Worm (Caenorhabditis elegans): ENCODE data around the gene Y73B6BL.47.

The Y73B6BL.47 gene

ce11 chrIV:6413482-6413881, 51.7 kb downstream of the Y73B6BL.47 start, which contains the start of gene nlp-71:
Gene nlp-71 (minus strand): TSS chrIV:6413582.
- TF ChIP-seq pax-1 (tag; optimal IDR thresholded peaks at IDR 0.05) (no peak), K09A11.1 (tag; optimal IDR thresholded peaks at IDR 0.05; ENCODE audit: insufficient read depth) (no peak), pqm-1 (tag; optimal IDR thresholded peaks at IDR 0.05) (no peak), madf-2 (tag; optimal IDR thresholded peaks at IDR 0.05) (no peak), ttx-3 (tag; optimal IDR thresholded peaks at IDR 0.05) (no peak), ceh-24 (tag; optimal IDR thresholded peaks at IDR 0.05) (no peak), Y22D7AL.16 (tag; optimal IDR thresholded peaks at IDR 0.05) (no peak)

- peak; percentile 15 for TF ChIP-seq tbx-2 (tag; optimal IDR thresholded peaks at IDR 0.05)
- TF ChIP-seq unc-42 (tag; optimal IDR thresholded peaks at IDR 0.05), result peak; percentile 55
- peak; percentile 3 for TF ChIP-seq unc-55 (GFP tag; optimal IDR thresholded peaks at IDR 0.05)
- TF ChIP-seq nfya-1 (tag; optimal IDR thresholded peaks at IDR 0.05), result peak; percentile 26
- peak; percentile 30 for TF ChIP-seq ceh-31 (tag; optimal IDR thresholded peaks at IDR 0.05)
- no peak for TF ChIP-seq ceh-30 (tag; optimal IDR thresholded peaks at IDR 0.05)
- no peak for TF ChIP-seq ceh-14 (tag; optimal IDR thresholded peaks at IDR 0.05)
Observed at ce11 chrIV:6415149-6415548, 53.4 kb downstream of the Y73B6BL.47 start, which contains the start of gene exos-2. Gene exos-2 (plus strand): TSS chrIV:6415478.

- TF ChIP-seq pag-3 (tag; optimal IDR thresholded peaks at IDR 0.05; ENCODE audit: borderline replicate concordance) (no peak), npax-4 (tag; optimal IDR thresholded peaks at IDR 0.05) (no peak), ceh-45 (GFP tag; IDR thresholded peaks at IDR 0.05) (no peak), hlh-8 (tag; optimal IDR thresholded peaks at IDR 0.05) (no peak), ceh-31 (tag; optimal IDR thresholded peaks at IDR 0.05) (no peak), madf-2 (tag; optimal IDR thresholded peaks at IDR 0.05) (no peak), ceh-22 (tag; optimal IDR thresholded peaks at IDR 0.05) (no peak), elt-4 (tag; optimal IDR thresholded peaks at IDR 0.05) (no peak), mec-3 (tag; optimal IDR thresholded peaks at IDR 0.05; ENCODE audit: borderline replicate concordance) (no peak), ceh-48 (tag; optimal IDR thresholded peaks at IDR 0.05) (no peak), pha-2 (tag; optimal IDR thresholded peaks at IDR 0.05) (no peak), sox-2 (GFP tag; IDR thresholded peaks at IDR 0.05) (no peak), ceh-14 (tag; optimal IDR thresholded peaks at IDR 0.05) (no peak), hlh-30 (tag; optimal IDR thresholded peaks at IDR 0.05; ENCODE audit: insufficient read depth) (no peak), ztf-16 (tag; optimal IDR thresholded peaks at IDR 0.05) (no peak), Y22D7AL.16 (tag; optimal IDR thresholded peaks at IDR 0.05) (no peak)
Observed at ce11 chrIV:6416553-6416952, 54.8 kb downstream of the Y73B6BL.47 start, which contains the start of gene Y73B6BL.22. Gene Y73B6BL.22 (minus strand): TSS chrIV:6416653.

- TF ChIP-seq tbx-7 (tag; optimal IDR thresholded peaks at IDR 0.05), result no peak
- no peak for TF ChIP-seq unc-3 (GFP tag; conservative IDR thresholded peaks at IDR 0.05)
- TF ChIP-seq unc-3 (tag; optimal IDR thresholded peaks at IDR 0.05), result no peak
- TF ChIP-seq ama-1 (optimal IDR thresholded peaks at IDR 0.05), result no peak
- no peak for TF ChIP-seq ref-2 (tag; optimal IDR thresholded peaks at IDR 0.05)
- no peak for TF ChIP-seq hlh-6 (tag; optimal IDR thresholded peaks at IDR 0.05)
- TF ChIP-seq dve-1 (tag; optimal IDR thresholded peaks at IDR 0.05), result no peak
- TF ChIP-seq pros-1 (tag; optimal IDR thresholded peaks at IDR 0.05), result no peak
- no peak for TF ChIP-seq syd-9 (tag; optimal IDR thresholded peaks at IDR 0.05)
- no peak for TF ChIP-seq F13H6.1 (tag; optimal IDR thresholded peaks at IDR 0.05)
- no peak for TF ChIP-seq ets-4 (tag; optimal IDR thresholded peaks at IDR 0.05)
- no peak for TF ChIP-seq ttx-3 (tag; optimal IDR thresholded peaks at IDR 0.05)
- TF ChIP-seq ceh-9 (tag; optimal IDR thresholded peaks at IDR 0.05), result no peak
- no peak for TF ChIP-seq K09A11.1 (tag; optimal IDR thresholded peaks at IDR 0.05; ENCODE audit: insufficient read depth)
- no peak for TF ChIP-seq nfya-1 (tag; optimal IDR thresholded peaks at IDR 0.05)
- TF ChIP-seq mec-3 (tag; optimal IDR thresholded peaks at IDR 0.05; ENCODE audit: borderline replicate concordance), result no peak
- TF ChIP-seq dmd-4 (tag; optimal IDR thresholded peaks at IDR 0.05; ENCODE audit: borderline replicate concordance), result no peak
- TF ChIP-seq ceh-6 (GFP tag; optimal IDR thresholded peaks at IDR 0.05), result no peak
- TF ChIP-seq hlh-8 (tag; optimal IDR thresholded peaks at IDR 0.05), result no peak
- TF ChIP-seq T23F11.4 (GFP tag; optimal IDR thresholded peaks at IDR 0.05), result no peak
Observed at ce11 chrIV:6417612-6418011, 55.8 kb downstream of the Y73B6BL.47 start.

Data from whole organism, late embryonic.